Worm (Caenorhabditis elegans): ENCODE measurements around the gene pptr-1.

ce11 chrV:16356798-16357197 is 523 bp upstream of the pptr-1 start:
- TF ChIP-seq W03F9.2 (tag; optimal IDR thresholded peaks at IDR 0.05) = no peak
- no peak for TF ChIP-seq him-1 (tag; optimal IDR thresholded peaks at IDR 0.05)
- no peak for TF ChIP-seq dao-5 (tag; optimal IDR thresholded peaks at IDR 0.05)

All from whole organism, L4/young adult.